Fruit fly (Drosophila melanogaster): Measurements from ENCODE around the gene flfl.

flfl gene

DNA sequence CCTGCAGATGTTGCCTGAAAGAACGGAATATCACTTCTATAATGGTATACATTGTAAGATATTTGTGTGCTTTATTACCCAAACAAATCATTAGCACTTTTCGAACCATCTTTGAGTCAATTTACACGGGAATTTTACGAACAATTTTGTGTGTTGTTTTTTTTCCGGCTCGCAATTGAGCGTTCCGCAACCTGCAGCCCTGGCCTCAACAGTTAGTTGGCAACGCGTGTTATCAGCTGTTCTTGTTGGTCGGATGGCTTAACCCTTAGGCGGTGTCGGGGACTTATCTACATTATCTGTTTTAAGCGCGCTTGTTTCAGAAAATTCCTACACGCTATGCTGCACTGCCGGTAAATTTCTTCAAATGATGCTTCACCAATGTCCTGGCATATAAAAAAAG, 26.9 kb downstream of the flfl start:
- peak; percentile 34 for TF ChIP-seq CG17801 (GFP tag; optimal IDR thresholded peaks at IDR 0.05; ENCODE audit: partially characterized antibody)

DNA sequence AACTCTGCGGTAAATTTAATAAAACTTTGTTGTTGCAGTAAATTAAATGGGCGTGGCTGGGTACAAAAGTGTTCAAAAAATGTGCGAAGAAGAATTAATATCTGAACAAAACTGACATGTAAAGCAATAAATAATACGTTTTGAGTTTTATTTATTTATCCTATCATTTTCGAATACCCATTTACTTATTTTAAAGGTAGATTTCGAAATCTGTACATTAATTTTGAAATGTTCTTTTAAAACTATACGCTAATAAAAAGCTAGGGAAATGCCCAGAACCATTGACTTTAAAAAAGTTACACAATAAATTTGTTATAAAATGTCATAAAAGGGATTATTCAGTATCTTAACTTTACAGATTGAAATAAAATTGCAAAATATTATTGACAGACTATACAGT, 28.0 kb downstream of the flfl start, which contains the start of the genes primo-1 and primo-2:
primo-1 (minus strand) TSS at position 101 of the 400 bp plus-strand sequence.
primo-2 (minus strand) TSS at position 101 of the 400 bp plus-strand sequence.
- TF ChIP-seq CG17801 (GFP tag; optimal IDR thresholded peaks at IDR 0.05; ENCODE audit: partially characterized antibody) = no peak

DNA sequence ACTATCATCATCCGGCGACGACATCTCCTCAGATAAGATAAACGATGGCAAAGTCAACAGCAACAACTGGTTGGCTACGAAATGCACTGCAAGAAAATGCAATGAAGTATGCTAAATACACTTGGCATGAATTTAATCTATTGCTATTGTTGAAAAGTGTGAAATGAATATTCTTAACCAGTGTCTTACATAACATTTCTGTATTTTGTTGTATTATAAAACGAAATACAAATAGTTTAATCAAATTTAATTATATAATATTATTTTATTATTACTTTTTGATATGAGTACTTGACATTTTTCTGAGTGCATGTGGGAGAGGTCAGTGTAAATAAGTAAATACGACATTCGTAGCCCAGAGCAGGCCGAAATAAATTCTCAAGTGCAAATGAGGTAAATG, 29.8 kb downstream of the flfl start:
- no peak for TF ChIP-seq CG17801 (GFP tag; optimal IDR thresholded peaks at IDR 0.05; ENCODE audit: partially characterized antibody)

DNA sequence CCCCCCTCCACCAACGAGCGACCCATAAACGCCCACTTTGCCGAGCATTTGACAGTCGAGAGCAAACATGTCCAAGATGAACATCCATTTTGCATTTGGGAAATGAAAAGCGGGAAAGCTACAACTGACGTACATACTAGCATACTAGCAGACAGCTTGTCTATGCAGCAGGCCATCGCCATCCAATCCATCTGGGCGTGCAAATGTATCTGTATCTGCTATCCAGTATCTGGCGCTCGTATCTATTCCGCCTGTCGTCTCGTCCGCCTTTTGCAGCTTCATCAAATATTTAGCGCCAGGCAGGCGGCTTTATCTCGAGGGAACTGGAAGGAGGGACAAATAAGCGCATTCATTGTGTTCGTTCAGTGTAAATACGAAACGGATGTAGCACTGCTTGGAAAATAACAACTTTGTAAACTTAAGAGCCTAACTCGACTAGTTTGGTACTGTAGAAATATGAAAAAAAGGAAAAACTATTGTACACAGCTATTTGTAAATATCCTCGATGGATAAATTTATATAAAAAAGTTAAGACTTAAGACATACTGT, 30.3 kb downstream of the flfl start:
- no peak for TF ChIP-seq CG17801 (GFP tag; optimal IDR thresholded peaks at IDR 0.05; ENCODE audit: partially characterized antibody)

DNA sequence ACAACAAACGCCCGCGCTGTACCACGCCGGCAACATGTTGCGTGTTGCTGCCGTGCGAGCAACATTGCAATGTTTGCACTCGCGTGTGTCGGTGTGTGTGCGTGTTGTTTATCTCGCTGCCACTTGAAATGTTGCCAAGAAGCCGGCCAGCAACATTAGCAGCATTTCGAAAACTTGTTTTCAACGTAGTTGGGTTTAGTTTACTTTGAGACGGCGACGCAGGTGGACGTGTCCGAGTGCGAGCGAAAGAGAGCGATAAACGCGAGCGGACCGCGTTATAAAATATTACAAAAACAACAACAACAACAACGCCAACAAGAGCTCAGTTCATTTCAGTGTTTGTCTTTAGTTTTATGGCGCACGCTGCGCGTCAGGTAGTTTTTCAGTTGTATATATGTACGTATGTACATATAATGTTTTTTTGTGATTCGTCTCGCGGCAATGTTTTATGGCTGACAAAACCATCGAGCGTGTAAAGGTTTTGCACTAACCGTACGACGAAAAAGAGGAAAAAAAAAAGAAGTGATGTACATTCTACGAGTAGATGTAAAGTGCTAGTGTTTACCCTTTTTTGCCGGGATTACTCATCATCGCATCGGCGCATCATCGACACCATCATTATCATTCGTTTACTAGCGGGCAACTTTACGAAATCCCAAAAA, 31.4 kb downstream of the flfl start, which contains the start of gene kmr:
kmr (plus strand) TSS at position 196 of the 662 bp plus-strand sequence.
- TF ChIP-seq CG17801 (GFP tag; optimal IDR thresholded peaks at IDR 0.05; ENCODE audit: partially characterized antibody) = peak; percentile 71

DNA sequence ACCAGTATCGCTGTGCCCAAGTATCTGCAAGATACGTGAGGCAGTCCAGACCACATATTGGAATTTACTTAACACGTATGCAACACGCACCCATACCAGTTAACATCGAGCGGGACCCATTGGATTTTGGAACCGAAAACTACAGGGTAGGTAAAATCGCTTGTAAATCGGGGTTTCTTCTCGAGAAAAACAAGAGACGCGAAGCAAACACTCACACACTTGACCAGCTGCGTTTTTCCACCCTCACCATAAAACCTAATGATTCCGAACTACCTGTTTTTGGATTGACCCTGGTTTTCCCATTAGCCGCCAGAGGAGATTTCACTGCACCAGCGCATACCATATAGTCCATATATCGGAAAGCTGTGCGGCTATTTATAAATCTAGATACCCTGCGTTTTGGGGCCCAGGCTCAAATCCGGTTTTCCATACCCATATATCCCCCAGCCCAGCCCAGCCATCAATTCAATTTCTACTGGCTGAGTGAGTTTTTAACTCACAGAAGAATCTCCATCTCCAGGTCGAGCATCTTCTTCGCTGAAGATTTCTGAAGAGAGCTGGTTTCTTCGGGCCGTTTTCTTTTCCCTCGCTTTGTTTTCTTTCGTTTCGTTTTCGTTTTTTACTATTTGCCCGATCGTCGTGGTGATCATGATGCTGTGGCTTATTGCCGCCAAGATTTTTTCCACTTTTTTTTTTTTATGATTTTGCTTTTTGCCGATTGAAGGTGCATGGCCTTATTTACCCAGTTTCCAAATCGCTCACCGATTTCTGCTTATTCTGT, 32.1 kb downstream of the flfl start:
- no peak for TF ChIP-seq CG17801 (GFP tag; optimal IDR thresholded peaks at IDR 0.05; ENCODE audit: partially characterized antibody)

DNA sequence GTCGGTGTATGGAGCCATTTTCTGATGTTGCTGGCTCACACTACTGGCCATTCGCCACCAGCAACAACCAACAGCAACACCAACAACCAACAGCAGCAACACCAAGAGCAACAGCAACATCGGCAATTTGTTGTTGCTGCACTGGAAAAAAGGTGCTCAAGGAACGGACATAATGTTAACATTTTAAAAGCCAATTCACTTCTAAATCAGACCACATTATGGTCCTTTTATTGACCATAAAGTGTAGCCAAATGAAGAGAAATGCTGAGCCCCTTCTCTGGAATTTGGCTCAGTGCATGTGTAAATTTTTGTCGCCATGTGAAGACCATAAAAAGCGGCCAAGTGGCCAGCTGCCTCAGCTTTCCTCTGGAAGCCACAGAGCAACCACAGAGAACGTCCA, 33.1 kb downstream of the flfl start:
- TF ChIP-seq CG17801 (GFP tag; optimal IDR thresholded peaks at IDR 0.05; ENCODE audit: partially characterized antibody) = no peak

DNA sequence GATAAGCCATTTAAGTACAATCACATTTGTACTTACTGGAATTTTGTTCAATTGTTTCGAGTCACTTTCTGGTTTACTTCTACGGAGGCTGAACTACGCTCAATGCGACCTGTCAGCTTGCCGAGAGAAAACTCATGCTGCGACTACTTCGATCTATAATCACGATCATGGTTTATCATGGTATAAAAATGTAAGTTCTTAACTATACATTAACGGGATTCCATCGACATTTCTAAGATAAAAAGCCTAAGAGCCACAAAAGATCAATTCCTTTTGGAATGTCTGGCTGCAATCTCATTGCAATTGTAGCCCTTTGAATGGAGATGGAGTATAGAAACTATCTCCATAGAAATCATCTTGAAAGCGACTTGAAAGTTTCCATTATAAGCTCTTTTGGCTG, 34.4 kb downstream of the flfl start, which contains the start of gene Ubc87F:
Ubc87F (minus strand) TSS at position 101 of the 400 bp plus-strand sequence.
- TF ChIP-seq CG17801 (GFP tag; optimal IDR thresholded peaks at IDR 0.05; ENCODE audit: partially characterized antibody) = no peak

DNA sequence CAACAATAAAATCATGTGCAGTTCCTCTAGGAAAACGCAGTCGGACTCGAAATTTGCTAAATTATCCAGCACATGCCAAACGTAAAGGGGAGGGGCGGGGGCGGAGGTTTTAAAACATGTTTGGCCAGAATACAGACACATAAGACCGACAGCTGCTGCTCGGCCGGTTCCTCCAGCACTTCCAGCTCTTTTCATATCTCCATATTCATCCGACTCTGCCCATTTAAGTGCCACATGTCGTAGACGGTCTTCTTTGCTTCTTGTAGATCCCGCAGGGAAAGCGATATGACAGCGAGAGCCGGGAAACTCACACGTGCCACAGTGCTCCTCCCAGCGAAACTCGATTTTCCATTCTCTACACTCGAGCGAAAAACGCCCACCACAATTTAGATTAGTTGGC, 35.3 kb downstream of the flfl start:
- TF ChIP-seq CG17801 (GFP tag; optimal IDR thresholded peaks at IDR 0.05; ENCODE audit: partially characterized antibody) = no peak

DNA sequence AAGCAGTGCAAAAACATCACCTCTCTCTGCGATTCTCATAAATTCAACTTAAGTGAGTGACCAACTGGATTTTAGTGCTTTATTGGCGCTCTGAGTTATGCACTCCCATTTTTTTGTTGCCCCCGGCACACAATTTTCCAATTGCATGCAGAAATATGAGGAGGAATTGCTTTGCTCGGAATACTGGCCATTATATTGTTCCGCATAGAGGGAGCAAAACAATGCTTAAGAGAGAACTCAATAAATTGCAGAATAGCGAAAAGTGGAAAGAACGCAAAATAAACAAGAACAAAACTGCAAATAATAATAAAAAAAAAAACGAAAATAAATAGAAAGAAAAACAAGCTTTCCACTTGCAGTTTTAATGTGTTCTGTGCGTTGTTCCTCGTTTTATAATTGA, 37.1 kb downstream of the flfl start:
- TF ChIP-seq CG17801 (GFP tag; optimal IDR thresholded peaks at IDR 0.05; ENCODE audit: partially characterized antibody) = peak; percentile 30

DNA sequence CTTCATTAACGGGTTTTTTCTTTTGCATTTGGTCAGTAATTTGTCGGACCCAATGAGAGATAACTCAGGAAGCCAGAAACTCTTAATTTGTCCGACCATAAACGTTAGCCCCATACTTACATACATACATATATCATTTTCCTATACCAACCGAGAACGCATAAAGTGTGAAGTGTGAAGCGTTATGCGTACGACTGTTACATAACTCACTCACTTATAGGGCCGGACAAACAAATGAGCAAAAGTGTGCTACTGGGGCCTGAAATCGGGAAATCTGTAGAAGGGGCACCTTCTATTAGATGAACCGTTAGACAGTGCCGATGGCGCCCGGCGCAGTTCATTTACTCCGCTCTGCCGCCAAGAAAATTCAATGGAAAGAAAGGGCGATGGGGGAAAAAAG, 38.3 kb downstream of the flfl start:
- no peak for TF ChIP-seq CG17801 (GFP tag; optimal IDR thresholded peaks at IDR 0.05; ENCODE audit: partially characterized antibody)

DNA sequence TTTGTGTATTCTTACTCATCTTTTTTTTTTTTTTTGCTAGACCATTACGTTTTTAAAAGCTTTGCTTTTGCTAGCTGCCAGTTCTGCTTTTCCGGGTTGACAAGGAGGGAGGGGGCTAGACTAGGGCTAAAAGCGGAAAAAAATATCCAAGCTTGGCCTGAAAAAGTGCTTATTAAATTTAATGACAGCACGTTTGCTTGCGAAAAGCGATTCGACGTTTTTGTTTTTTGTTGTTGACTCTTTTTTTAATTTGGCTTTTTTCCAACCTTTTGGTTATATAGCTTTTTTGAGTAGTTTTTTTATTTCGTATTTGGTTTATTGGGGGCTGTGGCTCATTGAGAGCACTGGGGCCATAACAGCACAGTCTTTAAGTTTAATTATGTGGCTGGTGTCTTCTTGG, 38.7 kb downstream of the flfl start:
- TF ChIP-seq CG17801 (GFP tag; optimal IDR thresholded peaks at IDR 0.05; ENCODE audit: partially characterized antibody) = peak; percentile 92

DNA sequence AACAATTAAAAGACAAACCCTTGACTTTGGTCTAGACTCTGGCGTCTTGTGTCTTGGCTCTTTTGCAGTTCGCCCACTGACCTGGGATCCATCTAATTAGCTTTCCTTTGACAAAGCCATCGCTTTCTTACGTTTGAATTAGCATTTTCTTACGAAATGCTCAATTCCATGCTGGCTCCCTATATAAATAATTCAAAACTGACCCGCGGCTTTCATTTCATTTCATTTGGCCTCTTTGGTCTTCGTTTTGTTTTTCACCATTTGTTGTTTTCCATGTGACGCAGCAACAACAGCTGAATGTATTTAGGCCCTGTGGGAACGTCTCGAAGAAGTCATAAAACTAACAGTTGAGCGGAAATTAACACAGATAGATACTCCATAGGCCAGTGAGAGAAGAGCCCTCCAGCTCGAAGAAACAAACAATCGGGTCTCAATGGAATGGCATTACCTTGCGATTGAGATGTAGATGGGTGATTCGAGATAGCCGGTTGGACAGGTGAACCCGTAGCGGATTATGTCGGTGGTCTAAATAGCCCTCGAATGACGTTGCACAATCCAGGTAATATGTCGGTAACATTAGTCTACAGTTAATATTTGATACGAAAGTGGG, 40.4 kb downstream of the flfl start:
- no peak for TF ChIP-seq CG17801 (GFP tag; optimal IDR thresholded peaks at IDR 0.05; ENCODE audit: partially characterized antibody)

DNA sequence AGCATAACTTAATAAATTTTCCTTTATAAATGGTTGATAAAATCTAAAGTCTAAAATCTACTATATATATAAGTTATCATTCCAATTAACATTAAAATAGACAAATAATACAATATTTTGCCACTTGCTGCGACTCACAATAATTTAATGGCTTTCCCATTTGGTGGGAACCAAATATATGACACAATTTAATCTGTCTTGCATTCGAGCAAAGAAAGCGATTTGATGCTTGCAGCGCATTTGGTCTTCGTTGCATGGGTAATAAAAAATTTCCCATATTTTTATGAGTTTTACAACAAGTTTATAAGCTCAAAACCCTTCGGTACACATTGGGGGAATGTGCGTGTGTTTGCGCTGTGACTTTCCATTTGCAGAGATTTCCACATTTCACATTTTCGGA, 43.1 kb downstream of the flfl start:
- TF ChIP-seq CG17801 (GFP tag; optimal IDR thresholded peaks at IDR 0.05; ENCODE audit: partially characterized antibody) = no peak

DNA sequence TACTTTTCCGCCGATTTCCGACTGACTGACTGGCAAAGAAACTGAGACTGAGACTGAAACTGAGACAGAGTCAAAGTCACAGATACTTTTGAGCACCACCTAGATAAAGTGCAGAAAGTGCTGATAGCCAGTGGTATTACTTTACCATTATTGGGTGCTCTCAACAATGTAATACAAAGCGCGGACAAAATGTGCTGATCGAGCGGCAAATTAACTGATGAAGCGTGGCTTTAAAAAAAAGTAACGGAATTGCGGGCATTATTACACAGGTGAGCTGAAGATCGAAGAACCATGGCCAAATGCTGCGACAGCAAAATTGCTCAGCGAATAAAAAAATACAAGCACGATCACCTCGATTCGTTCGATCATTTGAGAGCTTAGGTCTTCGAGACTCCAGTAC, 45.2 kb downstream of the flfl start:
- TF ChIP-seq CG17801 (GFP tag; optimal IDR thresholded peaks at IDR 0.05; ENCODE audit: partially characterized antibody) = peak; percentile 11

Measured in ovary, adult (tissue).